Worm (Caenorhabditis elegans) whole organism, L4/young adult: ENCODE measurements around the gene T16G1.6.

Experiments
- W03F9.2 ChIP-seq: fragments of 150-350 bp; optimal IDR thresholded peaks from 2 replicates; lab custom pipeline; 2014; ENCODE audit warnings: missing biosample characterization, missing genetic modification characterization
- him-1 ChIP-seq: sonication (generic microtip); optimal IDR thresholded peaks from 2 replicates; lab custom pipeline; 2016; ENCODE audit warnings: missing genotype, missing genetic modification reagents, missing genetic modification characterization, missing compliant biosample characterization

- TF ChIP-seq W03F9.2 (tag; lab: Kevin White, UChicago) = no peak
- no peak for TF ChIP-seq him-1 (tag; lab: Kevin White, UChicago)
Measured at ce11 chrV:12950812-12951528, 14.0 kb upstream of the T16G1.6 start, which contains the start of the genes T16G1.9 and T16G1.18.
